Fruit fly (Drosophila melanogaster): ENCODE data around the gene laza.

DNA sequence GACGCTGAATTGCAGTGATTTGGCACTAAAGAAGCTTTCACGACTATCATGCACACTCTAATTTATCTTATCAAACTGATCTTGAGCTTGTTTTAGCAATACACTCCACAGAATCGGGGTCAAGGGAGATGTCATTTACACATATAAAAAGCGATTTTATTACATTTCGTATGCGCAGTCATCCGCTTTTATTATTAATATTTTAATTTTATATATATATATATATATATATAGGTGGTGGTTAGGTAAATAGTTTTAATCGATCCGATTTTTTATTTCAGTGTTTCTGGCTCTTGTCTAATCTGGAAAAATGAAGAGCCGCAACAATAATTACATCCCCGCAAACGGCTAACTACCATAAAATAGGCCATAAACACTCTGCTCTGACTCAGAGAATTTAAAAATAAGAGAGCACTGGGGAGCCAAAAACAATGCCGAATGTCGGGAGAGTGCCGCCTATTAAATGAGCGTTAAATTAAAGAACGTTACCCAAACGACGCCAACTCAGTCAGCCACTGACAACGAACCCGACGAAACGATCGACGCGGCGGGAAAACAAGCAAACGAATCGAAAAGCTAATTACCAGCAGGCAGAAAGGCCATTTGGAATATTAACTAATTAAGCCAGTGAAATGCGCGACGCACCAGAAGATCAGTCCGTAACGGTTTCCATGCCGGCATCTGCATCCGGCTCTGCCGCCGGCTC is 10.8 kb upstream of the laza start:
- TF ChIP-seq CG3919 (GFP tag; optimal IDR thresholded peaks at IDR 0.05) (no peak), CG6276 (GFP tag; optimal IDR thresholded peaks at IDR 0.05) (no peak), Sox102F (GFP tag; optimal IDR thresholded peaks at IDR 0.05) (no peak), CG6808 (GFP tag; optimal IDR thresholded peaks at IDR 0.05) (no peak), CG8319 (GFP tag; optimal IDR thresholded peaks at IDR 0.05) (no peak), CG31627 (GFP tag; optimal IDR thresholded peaks at IDR 0.05) (no peak)

Data from whole organism, prepupa.